Worm (Caenorhabditis elegans) whole organism, L4/young adult: ENCODE measurements around the gene sde-2.

ENCODE experiments used
- dao-5 ChIP-seq: sonication (generic microtip); optimal IDR thresholded peaks from 2 replicates; lab custom pipeline; 2016; ENCODE audit warnings: missing genotype, missing genetic modification characterization, moderate library complexity, missing compliant biosample characterization
- him-1 ChIP-seq: sonication (generic microtip); optimal IDR thresholded peaks from 2 replicates; lab custom pipeline; 2016; ENCODE audit warnings: missing genotype, missing genetic modification reagents, missing genetic modification characterization, missing compliant biosample characterization

- TF ChIP-seq him-1 (tag; lab: Kevin White, UChicago) (no peak), dao-5 (tag; lab: Kevin White, UChicago) (no peak)
Measured at ce11 chrV:13613870-13614269, 13.5 kb upstream of the sde-2 start, which contains the start of gene F53F4.7.
